Worm (Caenorhabditis elegans) whole organism, L2 larva: Measurements from ENCODE around the gene chil-26.

Experiments used
- ama-1 ChIP-seq: fragments of 150-350 bp; optimal IDR thresholded peaks from 2 replicates; lab custom pipeline; 2018; ENCODE audit warnings: inconsistent platforms
- blmp-1 ChIP-seq: sonication (generic microtip); optimal IDR thresholded peaks from 2 replicates; lab custom pipeline; 2017; ENCODE audit warnings: missing genetic modification characterization, mild to moderate bottlenecking, missing compliant biosample characterization, antibody characterized with exemption, moderate library complexity; ENCODE audit not compliant: insufficient read depth
- nhr-10 ChIP-seq: sonication (generic microtip); optimal IDR thresholded peaks from 2 replicates; lab custom pipeline; 2017; ENCODE audit warnings: missing biosample characterization, missing genetic modification characterization

- no peak for TF ChIP-seq nhr-10
- no peak for TF ChIP-seq ama-1 (lab: Kevin White, UChicago)
- TF ChIP-seq blmp-1 = no peak
These were observed 38.8 kb upstream of the chil-26 start, which contains the start of gene kin-16 for ce11 chrII:9436009-9436408.
